Worm (Caenorhabditis elegans) whole organism, L1 larva: Measurements from ENCODE around the gene srx-39.

Experiments
- fkh-10 ChIP-seq: sonication (generic microtip); optimal IDR thresholded peaks from 2 replicates; lab custom pipeline; 2017; ENCODE audit warnings: missing biosample characterization, missing genetic modification reagents, missing genetic modification characterization
- lin-13 ChIP-seq: fragments of 150-350 bp; optimal IDR thresholded peaks from 2 replicates; lab custom pipeline; 2014; ENCODE audit warnings: missing biosample characterization, missing genetic modification reagents, missing genetic modification characterization
- pax-3 ChIP-seq: fragments of 200-800 bp; sonication (Bioruptor generic); optimal IDR thresholded peaks from 2 replicates; lab custom pipeline; 2018; ENCODE audit warnings: mild to moderate bottlenecking, missing genetic modification characterization, moderate library complexity, missing compliant biosample characterization
- snpc-4 ChIP-seq: fragments of 150-350 bp; optimal IDR thresholded peaks from 2 replicates; lab custom pipeline; 2014; ENCODE audit warnings: missing biosample characterization, missing genetic modification characterization

DNA sequence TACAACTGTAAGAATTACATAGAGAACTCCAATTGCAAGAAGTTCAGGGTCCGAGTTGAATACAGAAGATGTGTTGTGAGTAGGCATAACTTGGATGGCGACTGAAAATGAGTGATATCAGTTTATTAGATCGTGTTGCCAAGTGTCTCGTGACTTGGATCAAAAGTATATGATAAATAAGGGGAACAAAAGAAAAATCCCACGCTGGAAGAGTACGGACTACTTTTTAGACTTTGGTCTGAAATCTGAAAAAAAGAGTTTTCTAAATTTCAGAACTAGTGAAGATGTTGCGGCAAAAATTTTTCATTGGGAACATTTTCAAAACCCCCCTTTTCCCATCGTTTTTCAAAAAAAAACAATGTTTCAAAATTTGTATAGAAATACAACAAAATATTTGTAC, 12.0 kb upstream of the srx-39 start, which contains the start of gene srt-64:
- TF ChIP-seq pax-3 (tag; lab: Kevin White, UChicago) (no peak), snpc-4 (tag; lab: Kevin White, UChicago) (no peak), fkh-10 (GFP tag; lab: Kevin White, UChicago) (no peak), lin-13 (no peak)
